Worm (Caenorhabditis elegans) whole organism, L4/young adult: ENCODE results near the gene fbxa-197.
"Not testable (repeated sequence)": the region's sequence is repeated elsewhere in the genome, so short reads cannot be mapped to it uniquely, and the experiment has no call there.

Source experiments
- W03F9.2 ChIP-seq: fragments of 150-350 bp; optimal IDR thresholded peaks from 2 replicates; lab custom pipeline; 2014; ENCODE audit warnings: missing biosample characterization, missing genetic modification characterization
- dao-5 ChIP-seq: sonication (generic microtip); optimal IDR thresholded peaks from 2 replicates; lab custom pipeline; 2016; ENCODE audit warnings: missing genotype, missing genetic modification characterization, moderate library complexity, missing compliant biosample characterization
- him-1 ChIP-seq: sonication (generic microtip); optimal IDR thresholded peaks from 2 replicates; lab custom pipeline; 2016; ENCODE audit warnings: missing genotype, missing genetic modification reagents, missing genetic modification characterization, missing compliant biosample characterization

The fbxa-197 gene

DNA sequence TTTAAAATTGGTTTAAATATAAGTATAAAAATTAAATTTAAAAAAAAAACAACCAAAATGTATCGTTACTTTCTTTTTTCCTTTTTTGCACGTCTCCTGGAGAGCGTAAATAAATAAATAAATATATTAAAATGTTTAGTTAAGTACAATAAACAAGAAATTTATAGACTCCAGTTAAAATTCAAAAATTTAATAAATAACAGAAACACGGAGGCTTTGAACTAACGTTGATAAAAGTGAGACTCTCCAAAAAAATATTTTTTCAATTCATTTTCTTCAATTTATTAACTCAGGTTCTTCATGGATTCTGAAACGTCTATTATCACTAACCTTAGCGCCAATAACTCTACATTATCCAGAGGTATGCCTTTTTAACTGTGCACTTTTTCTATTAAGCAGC lies 24.3 kb downstream of the fbxa-197 start, which contains the start of gene T06C12.12:
Gene T06C12.12, plus strand, starts transcription at position 301 of the 400 bp plus-strand sequence.
- TF ChIP-seq W03F9.2 (tag; lab: Kevin White, UChicago): no peak
- TF ChIP-seq dao-5 (tag; lab: Kevin White, UChicago): no peak

DNA sequence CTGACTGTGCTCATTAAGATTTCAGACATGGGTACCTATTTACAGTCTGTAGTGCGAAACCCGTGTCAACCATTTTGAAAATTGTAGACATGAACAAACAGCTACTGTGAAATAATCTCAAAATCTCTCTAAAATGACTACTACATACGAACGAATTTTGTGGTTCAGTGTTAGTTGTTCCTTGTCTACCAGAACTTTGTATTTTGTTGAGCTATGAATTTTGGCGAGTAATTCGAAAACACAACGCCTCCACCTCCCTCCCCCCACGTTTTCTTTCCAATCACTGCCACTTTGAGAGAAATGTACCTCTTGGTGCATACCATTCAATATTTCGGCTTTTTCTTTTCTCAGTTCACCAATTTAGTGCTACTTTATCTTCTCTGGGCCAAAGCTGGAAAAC lies 25.2 kb downstream of the fbxa-197 start, which contains the start of gene T06C12.11:
Gene T06C12.11, plus strand, starts transcription at position 301 of the 400 bp plus-strand sequence.
- TF ChIP-seq W03F9.2 (tag; lab: Kevin White, UChicago): no peak
- TF ChIP-seq him-1 (tag; lab: Kevin White, UChicago): no peak
- TF ChIP-seq dao-5 (tag; lab: Kevin White, UChicago): no peak

DNA sequence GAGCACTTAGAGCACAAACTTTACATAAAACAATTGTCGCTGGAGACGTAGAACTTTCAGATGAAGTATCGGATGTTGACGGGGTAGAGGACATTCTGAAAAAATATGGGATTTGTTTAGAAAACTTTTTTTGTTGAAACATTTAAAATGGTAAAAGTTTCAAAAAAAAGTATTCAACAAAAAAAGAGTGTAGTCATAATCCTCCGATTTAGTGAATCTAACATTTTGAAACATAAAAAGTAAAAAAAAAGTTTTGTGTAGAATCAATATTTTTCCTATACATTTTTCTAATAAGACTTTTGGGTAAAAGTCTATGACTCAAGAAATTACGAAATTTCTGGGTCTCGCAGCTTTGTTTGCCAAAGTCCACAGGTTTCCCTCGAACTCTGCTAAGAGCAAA lies 29.2 kb downstream of the fbxa-197 start, which contains the start of gene nhr-213:
Gene nhr-213, minus strand, starts transcription at position 101 of the 400 bp plus-strand sequence.
- no peak for TF ChIP-seq dao-5 (tag; lab: Kevin White, UChicago)

DNA sequence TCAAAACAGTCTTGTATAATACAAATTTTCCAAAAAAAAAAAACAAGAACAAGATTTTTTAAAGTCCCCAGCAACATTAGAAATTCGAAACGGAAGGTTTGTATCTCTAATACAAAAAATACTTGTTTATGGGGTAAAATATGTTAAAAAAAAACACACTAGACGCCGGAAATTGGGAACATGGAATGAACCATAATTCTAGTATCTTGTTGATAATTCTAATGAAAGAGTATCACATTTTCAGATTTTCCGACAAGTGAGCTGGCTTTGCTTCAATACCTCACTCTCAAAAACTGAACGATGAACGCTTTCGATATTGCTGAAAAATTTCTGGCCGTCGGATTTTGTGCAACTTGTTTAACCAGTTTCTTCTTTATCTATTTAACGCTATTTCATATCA lies 30.2 kb downstream of the fbxa-197 start, which contains the start of gene str-60:
Gene str-60, plus strand, starts transcription at position 301 of the 400 bp plus-strand sequence.
- no peak for TF ChIP-seq dao-5 (tag; lab: Kevin White, UChicago)
- no peak for TF ChIP-seq him-1 (tag; lab: Kevin White, UChicago)
- no peak for TF ChIP-seq W03F9.2 (tag; lab: Kevin White, UChicago)

DNA sequence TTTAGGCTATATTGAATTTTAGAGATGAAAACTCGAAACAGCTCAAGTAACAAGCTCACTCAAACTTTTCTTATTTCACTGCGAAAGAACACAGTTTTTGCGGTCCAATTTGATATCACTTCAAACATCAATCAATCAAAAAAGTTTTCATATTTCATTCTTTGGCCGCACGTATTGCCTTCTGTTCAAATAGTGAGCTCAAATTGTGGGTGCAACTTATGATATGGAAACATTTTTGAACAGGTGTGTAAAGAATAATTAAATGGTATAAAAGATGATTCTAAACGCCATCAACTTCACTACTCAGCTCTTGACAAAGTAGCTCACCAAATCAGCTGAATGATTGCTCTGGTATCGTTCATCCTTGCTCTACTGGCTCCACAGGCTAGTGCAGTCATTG lies 32.2 kb downstream of the fbxa-197 start, which contains the start of gene T06C12.14:
Gene T06C12.14, plus strand, starts transcription at position 301 of the 400 bp plus-strand sequence.
- TF ChIP-seq him-1 (tag; lab: Kevin White, UChicago): no peak
- TF ChIP-seq W03F9.2 (tag; lab: Kevin White, UChicago): no peak
- TF ChIP-seq dao-5 (tag; lab: Kevin White, UChicago): no peak

DNA sequence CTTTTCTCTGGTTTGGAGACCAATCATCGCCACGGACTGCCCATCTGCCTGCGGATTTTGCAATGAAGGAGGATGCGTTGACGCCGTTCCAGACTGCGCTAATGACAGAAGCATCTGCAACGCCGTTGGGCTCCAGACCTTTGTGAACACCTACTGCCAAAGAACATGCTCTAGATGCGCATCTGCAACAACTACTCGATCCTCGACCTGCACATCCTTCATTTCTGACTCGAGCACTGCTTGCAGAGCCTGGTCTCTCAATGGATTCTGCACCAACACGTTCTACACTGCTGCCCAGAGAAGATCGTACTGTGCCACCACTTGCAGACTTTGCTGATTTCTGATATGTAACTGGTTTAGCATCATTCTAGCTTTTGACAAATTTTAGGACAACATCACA lies 33.1 kb downstream of the fbxa-197 start:
- TF ChIP-seq W03F9.2 (tag; lab: Kevin White, UChicago): no peak
- no peak for TF ChIP-seq him-1 (tag; lab: Kevin White, UChicago)
- no peak for TF ChIP-seq dao-5 (tag; lab: Kevin White, UChicago)

DNA sequence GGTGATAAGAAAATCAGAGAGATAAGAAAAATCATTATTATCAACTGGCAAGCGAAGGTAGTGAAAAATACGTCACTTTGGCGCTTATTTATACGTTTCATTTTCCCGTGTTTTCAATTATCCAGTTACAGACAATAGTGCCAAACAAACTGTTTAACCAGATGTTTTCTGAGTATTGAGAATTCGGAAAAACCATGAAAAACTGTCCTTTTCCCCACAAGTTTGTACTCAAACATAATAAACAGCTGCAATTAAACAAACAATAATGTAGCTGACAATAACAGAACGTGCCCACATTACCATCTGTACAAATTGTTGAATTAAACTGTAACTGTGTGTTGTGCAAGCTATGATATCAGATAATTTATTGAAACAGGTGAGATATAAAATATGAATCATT lies 38.1 kb downstream of the fbxa-197 start, which contains the start of the genes F35E8.1 and F35E8.2:
Gene F35E8.1, minus strand, starts transcription at position 101 of the 400 bp plus-strand sequence.
Gene F35E8.2, plus strand, starts transcription at position 132 of the 400 bp plus-strand sequence.
- TF ChIP-seq W03F9.2, him-1, dao-5 (tag; lab: Kevin White, UChicago): not testable (repeated sequence)

DNA sequence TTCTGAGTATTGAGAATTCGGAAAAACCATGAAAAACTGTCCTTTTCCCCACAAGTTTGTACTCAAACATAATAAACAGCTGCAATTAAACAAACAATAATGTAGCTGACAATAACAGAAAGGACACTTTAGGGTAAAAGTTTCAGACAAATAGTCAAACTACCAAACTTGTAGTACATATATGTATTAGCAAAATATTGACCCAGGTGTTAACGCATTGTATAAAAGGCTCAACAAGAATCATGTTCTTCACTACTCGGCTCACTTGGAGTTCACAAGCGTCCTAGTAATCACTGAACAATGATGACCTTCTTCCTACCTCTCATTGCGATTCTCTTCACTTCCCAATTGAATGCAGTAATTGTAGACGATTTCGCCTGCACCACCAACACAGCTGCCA lies 44.4 kb downstream of the fbxa-197 start, which contains the start of gene F35E8.6:
Gene F35E8.6, plus strand, starts transcription at position 301 of the 400 bp plus-strand sequence.
- TF ChIP-seq him-1 (tag; lab: Kevin White, UChicago) (no peak), dao-5 (tag; lab: Kevin White, UChicago) (no peak), W03F9.2 (tag; lab: Kevin White, UChicago) (no peak)

DNA sequence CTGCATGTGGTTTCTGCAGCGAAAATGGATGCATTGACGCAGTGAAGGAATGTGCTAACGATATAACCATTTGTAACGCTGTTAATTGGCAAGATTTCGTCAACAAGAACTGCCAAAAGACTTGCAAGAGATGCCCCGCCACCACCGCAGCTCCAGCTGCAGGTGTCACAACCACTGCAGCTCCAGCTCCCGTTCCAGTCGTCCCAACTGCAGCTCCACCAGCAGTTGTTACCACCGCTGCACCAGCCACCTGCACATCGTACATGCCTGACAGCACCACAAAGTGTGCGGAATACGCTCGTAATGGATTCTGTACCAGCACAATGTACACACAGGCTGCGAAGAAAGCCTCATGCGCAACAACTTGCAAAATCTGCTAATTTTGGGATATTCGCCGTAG lies 45.2 kb downstream of the fbxa-197 start:
- TF ChIP-seq dao-5 (tag; lab: Kevin White, UChicago): no peak
- no peak for TF ChIP-seq him-1 (tag; lab: Kevin White, UChicago)
- TF ChIP-seq W03F9.2 (tag; lab: Kevin White, UChicago): no peak

DNA sequence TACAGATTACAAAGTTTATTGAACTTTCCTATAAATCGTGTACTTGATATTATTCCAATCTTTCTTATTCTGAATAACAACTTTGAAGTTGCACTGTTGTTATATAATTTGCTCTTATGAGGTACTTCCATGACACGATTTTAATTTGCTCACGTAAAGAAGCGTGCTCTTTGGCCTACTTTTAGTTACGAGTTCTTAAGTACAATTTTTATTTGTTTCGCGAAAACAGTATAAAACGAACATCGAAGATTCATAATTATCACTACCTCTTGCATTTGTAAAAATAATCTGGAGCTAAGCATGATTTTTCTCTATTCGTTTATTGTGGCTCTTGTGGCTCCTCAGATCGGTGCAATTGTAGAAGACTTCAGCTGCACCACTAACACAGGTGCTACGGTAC lies 46.2 kb downstream of the fbxa-197 start, which contains the start of gene F35E8.7:
Gene F35E8.7, plus strand, starts transcription at position 301 of the 400 bp plus-strand sequence.
- TF ChIP-seq W03F9.2 (tag; lab: Kevin White, UChicago) (no peak), him-1 (tag; lab: Kevin White, UChicago) (no peak), dao-5 (tag; lab: Kevin White, UChicago) (no peak)

DNA sequence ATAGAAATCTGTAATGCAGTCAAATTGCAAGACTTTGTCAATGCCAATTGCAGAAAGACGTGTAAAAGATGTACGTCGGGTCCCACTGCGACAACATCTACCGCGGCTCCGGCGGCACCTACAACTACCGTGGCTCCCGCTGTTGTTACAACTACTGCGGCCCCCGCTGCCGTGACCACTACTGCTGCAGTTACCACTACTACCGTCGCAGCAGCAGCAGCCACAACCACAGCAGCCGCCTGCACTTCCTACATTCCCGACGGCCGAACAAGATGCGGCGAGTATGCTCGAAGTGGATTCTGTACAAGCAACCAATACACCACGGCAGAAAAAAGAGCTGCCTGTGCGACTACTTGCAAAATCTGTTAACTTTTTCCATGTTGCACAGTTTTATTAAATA lies 47.3 kb downstream of the fbxa-197 start:
- TF ChIP-seq W03F9.2 (tag; lab: Kevin White, UChicago) (no peak), dao-5 (tag; lab: Kevin White, UChicago) (no peak), him-1 (tag; lab: Kevin White, UChicago) (no peak)

DNA sequence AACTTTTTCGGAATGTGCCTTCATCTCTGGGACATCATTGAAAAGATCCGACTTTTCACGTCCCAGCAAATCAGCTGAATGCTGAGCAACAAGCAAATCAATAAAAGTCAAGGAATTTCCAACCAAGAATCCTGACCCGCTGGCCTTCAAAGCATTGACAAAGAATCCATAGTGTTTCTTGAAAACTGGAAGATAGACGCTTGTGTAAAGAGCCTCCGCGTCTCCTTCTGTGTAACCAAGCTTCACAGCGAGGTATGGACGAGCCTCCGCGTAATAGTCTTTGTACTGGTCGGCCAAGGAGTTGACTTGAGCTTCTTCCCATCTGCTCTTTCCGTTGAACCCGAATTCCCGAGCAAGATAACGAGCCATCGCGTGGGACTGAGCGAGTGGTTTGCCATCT lies 47.8 kb downstream of the fbxa-197 start:
- TF ChIP-seq him-1 (tag; lab: Kevin White, UChicago) (no peak), W03F9.2 (tag; lab: Kevin White, UChicago) (no peak), dao-5 (tag; lab: Kevin White, UChicago) (no peak)

DNA sequence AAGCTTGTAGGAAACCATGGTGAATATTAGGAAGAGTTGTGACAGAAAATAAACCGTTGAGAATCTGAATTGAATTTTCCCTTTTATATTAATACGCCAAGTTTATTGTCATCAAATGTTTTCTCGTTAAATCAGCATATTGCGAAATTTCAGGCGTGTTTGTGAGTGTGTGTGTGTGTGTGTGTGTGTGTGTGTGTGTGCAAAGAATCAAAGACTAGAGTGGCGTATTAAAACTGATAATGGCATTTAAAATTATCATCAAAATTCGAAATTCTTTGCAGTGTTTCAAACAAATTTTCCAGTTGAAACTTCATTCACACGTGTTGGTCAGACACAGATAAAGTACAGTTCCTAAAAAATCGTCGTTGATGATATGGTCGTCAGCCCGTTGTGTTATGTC lies 48.4 kb downstream of the fbxa-197 start, which contains the start of gene gst-38:
Gene gst-38, minus strand, starts transcription at position 152 of the 400 bp plus-strand sequence.
- no peak for TF ChIP-seq W03F9.2 (tag; lab: Kevin White, UChicago)
- no peak for TF ChIP-seq dao-5 (tag; lab: Kevin White, UChicago)
- no peak for TF ChIP-seq him-1 (tag; lab: Kevin White, UChicago)

DNA sequence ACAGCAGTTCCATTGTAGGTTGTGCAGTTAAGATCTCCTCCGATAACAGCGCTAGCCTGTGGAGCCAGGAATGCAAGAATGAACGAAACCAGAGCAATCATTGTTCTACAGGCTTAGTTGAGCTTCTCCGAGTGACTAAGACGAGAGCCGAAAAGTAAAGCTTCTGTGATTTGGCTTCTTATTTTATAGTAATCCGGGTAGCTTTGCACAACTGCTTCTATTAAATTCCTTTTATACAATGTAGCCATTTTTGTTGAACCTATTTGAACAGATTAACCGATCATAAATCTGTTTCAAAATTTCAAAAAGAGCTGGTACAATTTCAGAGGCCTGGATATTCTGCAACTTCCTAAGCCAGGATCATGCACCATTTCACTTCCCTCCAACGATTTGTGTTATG lies 50.0 kb downstream of the fbxa-197 start, which contains the start of gene F35E8.9:
Gene F35E8.9, minus strand, starts transcription at position 101 of the 400 bp plus-strand sequence.
- TF ChIP-seq W03F9.2 (tag; lab: Kevin White, UChicago) (no peak), dao-5 (tag; lab: Kevin White, UChicago) (no peak), him-1 (tag; lab: Kevin White, UChicago) (no peak)
